Fruit fly (Drosophila melanogaster) whole organism, wandering third instar larva: ENCODE data around the gene CG7054.

Source experiments
- Abd-B ChIP-seq: fragments of >200 bp; optimal IDR thresholded peaks from 2 replicates; lab custom pipeline; 2017; ENCODE audit warnings: missing biosample characterization, missing genetic modification characterization
- CG32264 ChIP-seq: fragments of 200-800 bp; sonication (Bioruptor generic); optimal IDR thresholded peaks from 2 replicates; lab custom pipeline; 2016; ENCODE audit warnings: missing biosample characterization, missing genetic modification characterization
- CG9705 ChIP-seq: fragments of 200-800 bp; sonication (Bioruptor generic); optimal IDR thresholded peaks from 2 replicates; lab custom pipeline; 2018; ENCODE audit warnings: missing biosample characterization, mild to moderate bottlenecking, missing genetic modification characterization
- CrebA ChIP-seq: fragments of 200-800 bp; sonication (Bioruptor generic); optimal IDR thresholded peaks from 2 replicates; lab custom pipeline; 2016; ENCODE audit warnings: missing biosample characterization, mild to moderate bottlenecking, missing genetic modification characterization, borderline replicate concordance
- Dif ChIP-seq: fragments of 200-275, 200-300 bp; sonication (Bioruptor generic); optimal IDR thresholded peaks from 2 replicates; lab custom pipeline; 2018; ENCODE audit warnings: missing biosample characterization, missing genetic modification characterization; ENCODE audit not compliant: partially characterized antibody
- GATAd ChIP-seq: sonication (Bioruptor generic); optimal IDR thresholded peaks from 2 replicates; lab custom pipeline; 2016; ENCODE audit warnings: missing biosample characterization, missing genetic modification characterization
- HLH106 ChIP-seq: fragments of 200-800 bp; optimal IDR thresholded peaks from 3 replicates; lab custom pipeline; 2019; ENCODE audit warnings: missing biosample characterization, mild to moderate bottlenecking, missing genetic modification characterization, moderate library complexity
- Hnf4 ChIP-seq: fragments of 200-800 bp; sonication (Bioruptor generic); optimal IDR thresholded peaks from 2 replicates; lab custom pipeline; 2016; ENCODE audit warnings: missing biosample characterization, mild to moderate bottlenecking, missing genetic modification characterization
- Hr78 ChIP-seq: fragments of >200 bp; optimal IDR thresholded peaks from 2 replicates; lab custom pipeline; 2017; ENCODE audit warnings: missing biosample characterization, missing genetic modification characterization
- Hr83 ChIP-seq: fragments of 200-300 bp; sonication (Bioruptor generic); optimal IDR thresholded peaks from 2 replicates; lab custom pipeline; 2016; ENCODE audit warnings: missing biosample characterization, mild to moderate bottlenecking, missing genetic modification characterization, moderate library complexity; ENCODE audit not compliant: poor library complexity, severe bottlenecking
- Jra ChIP-seq: sonication (Bioruptor generic); optimal IDR thresholded peaks from 2 replicates; lab custom pipeline; 2016; ENCODE audit warnings: missing biosample characterization, missing genetic modification characterization
- Mio ChIP-seq: sonication (Bioruptor generic); optimal IDR thresholded peaks from 2 replicates; lab custom pipeline; 2016; ENCODE audit warnings: missing biosample characterization, missing genetic modification characterization
- Myc ChIP-seq: fragments of >200 bp; optimal IDR thresholded peaks from 2 replicates; lab custom pipeline; 2017
- N ChIP-seq: fragments of >200 bp; optimal IDR thresholded peaks from 2 replicates; lab custom pipeline; 2018; ENCODE audit warnings: missing biosample characterization, missing external identifiers, missing genetic modification characterization
- OdsH ChIP-seq: fragments of 200-800 bp; sonication (Bioruptor generic); optimal IDR thresholded peaks from 2 replicates; lab custom pipeline; 2016; ENCODE audit warnings: missing biosample characterization, mild to moderate bottlenecking, missing genetic modification characterization
- Rel ChIP-seq, 2 experiments: fragments of 200-800 bp; sonication (Bioruptor generic) in 1 of 2; optimal IDR thresholded peaks; 2 replicates in 1 of 2; 3 replicates in 1 of 2; lab custom pipeline; 2016 to 2019; ENCODE audit warnings: mild to moderate bottlenecking in 2 of 2, missing biosample characterization in 2 of 2, missing genetic modification characterization in 2 of 2, moderate library complexity in 1 of 2
- Sp1 ChIP-seq: fragments of 200-800 bp; sonication (Bioruptor generic); optimal IDR thresholded peaks from 3 replicates; lab custom pipeline; 2019; ENCODE audit warnings: missing biosample characterization, mild to moderate bottlenecking, missing genetic modification characterization, moderate library complexity
- br ChIP-seq: fragments of 200-800 bp; sonication (Bioruptor generic); optimal IDR thresholded peaks from 2 replicates; lab custom pipeline; 2016; ENCODE audit warnings: missing biosample characterization, missing genetic modification characterization
- brk ChIP-seq: fragments of 200-800 bp; sonication (Bioruptor generic); optimal IDR thresholded peaks from 2 replicates; lab custom pipeline; 2016; ENCODE audit warnings: missing biosample characterization, mild to moderate bottlenecking, missing genetic modification characterization
- dl ChIP-seq, 2 experiments: fragments of 175-275, 200-275 bp in 1 of 2; fragments of 200-275 bp in 1 of 2; sonication (Bioruptor generic); optimal IDR thresholded peaks; lab custom pipeline; 2018; ENCODE audit warnings: mild to moderate bottlenecking in 2 of 2, missing biosample characterization in 2 of 2, missing genetic modification characterization in 2 of 2, moderate library complexity in 2 of 2; ENCODE audit not compliant: partially characterized antibody in 2 of 2, insufficient read depth in 1 of 2
- dmrt93B ChIP-seq: fragments of 200-800 bp; sonication (Bioruptor generic); optimal IDR thresholded peaks from 2 replicates; lab custom pipeline; 2018; ENCODE audit warnings: missing biosample characterization, mild to moderate bottlenecking, missing genetic modification characterization
- dsf ChIP-seq: sonication (Bioruptor generic); optimal IDR thresholded peaks from 2 replicates; lab custom pipeline; 2016; ENCODE audit warnings: missing biosample characterization, missing genetic modification characterization, borderline replicate concordance
- ey ChIP-seq: fragments of 200-800 bp; sonication (Bioruptor generic); optimal IDR thresholded peaks from 2 replicates; lab custom pipeline; 2016; ENCODE audit warnings: missing biosample characterization, missing genetic modification characterization
- foxo ChIP-seq, 2 experiments: fragments of 200-800 bp; sonication (Bioruptor generic); optimal IDR thresholded peaks; 2 replicates in 1 of 2; 3 replicates in 1 of 2; lab custom pipeline; 2016 to 2017; ENCODE audit warnings: missing biosample characterization in 2 of 2, missing genetic modification characterization in 2 of 2
- fru ChIP-seq: fragments of 200-800 bp; sonication (Bioruptor generic); optimal IDR thresholded peaks from 3 replicates; lab custom pipeline; 2016; ENCODE audit warnings: missing biosample characterization, mild to moderate bottlenecking, missing genetic modification characterization
- h ChIP-seq: fragments of 200-800 bp; sonication (Bioruptor generic); optimal IDR thresholded peaks from 3 replicates; lab custom pipeline; 2016; ENCODE audit warnings: missing biosample characterization, mild to moderate bottlenecking, missing genetic modification characterization
- jim ChIP-seq: fragments of 175-275, 200-325 bp; sonication (Bioruptor generic); optimal IDR thresholded peaks from 2 replicates; lab custom pipeline; 2016; ENCODE audit warnings: missing biosample characterization, mild to moderate bottlenecking, missing genetic modification characterization
- pan ChIP-seq: fragments of >200 bp; optimal IDR thresholded peaks from 2 replicates; lab custom pipeline; 2017
- psq ChIP-seq: fragments of 200-800 bp; sonication (Bioruptor generic); optimal IDR thresholded peaks from 3 replicates; lab custom pipeline; 2017; ENCODE audit warnings: missing biosample characterization, mild to moderate bottlenecking, missing genetic modification characterization, moderate library complexity
- rgr ChIP-seq: fragments of 200-800 bp; sonication (Bioruptor generic); optimal IDR thresholded peaks from 3 replicates; lab custom pipeline; 2016; ENCODE audit warnings: missing biosample characterization, mild to moderate bottlenecking, missing genetic modification characterization
- sage ChIP-seq: fragments of 200-800 bp; sonication (Bioruptor generic); optimal IDR thresholded peaks from 2 replicates; lab custom pipeline; 2016; ENCODE audit warnings: missing biosample characterization, mild to moderate bottlenecking, missing genetic modification characterization
- sv ChIP-seq: fragments of 200-800 bp; sonication (Bioruptor generic); optimal IDR thresholded peaks from 3 replicates; lab custom pipeline; 2016; ENCODE audit warnings: missing biosample characterization, missing genetic modification characterization
- tai ChIP-seq: sonication (Bioruptor generic); optimal IDR thresholded peaks from 2 replicates; lab custom pipeline; 2016; ENCODE audit warnings: missing biosample characterization, missing genetic modification characterization
- woc ChIP-seq: sonication (Bioruptor generic); optimal IDR thresholded peaks from 2 replicates; lab custom pipeline; 2016; ENCODE audit warnings: missing biosample characterization, mild to moderate bottlenecking, missing genetic modification characterization

Gene CG7054

dm6 chr3R:22421618-22422017, 43.2 kb upstream of the CG7054 start:
- TF ChIP-seq Mio (GFP tag; lab: Kevin White, UChicago) (no peak), brk (GFP tag; lab: Kevin White, UChicago) (no peak), psq (GFP tag; lab: Kevin White, UChicago) (peak; percentile 70), tai (GFP tag; lab: Kevin White, UChicago) (no peak), HLH106 (peak; percentile 84), sv (GFP tag; lab: Kevin White, UChicago) (peak; percentile 29), CG9705 (GFP tag; lab: Kevin White, UChicago) (peak; percentile 10), CrebA (GFP tag; lab: Kevin White, UChicago) (no peak), Dif (GFP tag; lab: Kevin White, UChicago) (no peak), Sp1 (peak; percentile 70), foxo (GFP tag; optimal IDR thresholded peaks at IDR 0.05; lab: Kevin White, UChicago) (peak; percentile 44 to 86), fru (GFP tag; lab: Kevin White, UChicago) (peak; percentile 85), Rel (GFP tag; optimal IDR thresholded peaks at IDR 0.05; lab: Kevin White, UChicago) (no peak), Rel (tag; optimal IDR thresholded peaks at IDR 0.05; lab: Kevin White, UChicago) (peak; percentile 47), h (GFP tag; lab: Kevin White, UChicago) (peak; percentile 85), CG32264 (GFP tag; lab: Kevin White, UChicago) (peak; percentile 81), Hr78 (GFP tag; lab: Kevin White, UChicago) (no peak), ey (GFP tag; lab: Kevin White, UChicago) (peak; percentile 82), br (GFP tag; lab: Kevin White, UChicago) (peak; percentile 76), sage (GFP tag; lab: Kevin White, UChicago) (peak; percentile 35), Hnf4 (GFP tag; lab: Kevin White, UChicago) (no peak), woc (GFP tag; lab: Kevin White, UChicago) (peak; percentile 67), pan (lab: Kevin White, UChicago) (no peak), dmrt93B (GFP tag; lab: Kevin White, UChicago) (no peak), rgr (peak; percentile 83), OdsH (peak; percentile 79), N (GFP tag; lab: Kevin White, UChicago) (no peak), dsf (GFP tag; lab: Kevin White, UChicago) (no peak), Abd-B (no peak), Hr83 (GFP tag; lab: Kevin White, UChicago) (peak; percentile 44), GATAd (GFP tag; lab: Kevin White, UChicago) (no peak)

dm6 chr3R:22423996-22424395, 40.8 kb upstream of the CG7054 start:
- TF ChIP-seq CG32264 (GFP tag; lab: Kevin White, UChicago) (no peak), OdsH (peak; percentile 61), rgr (peak; percentile 58), ey (GFP tag; lab: Kevin White, UChicago) (peak; percentile 37), br (GFP tag; lab: Kevin White, UChicago) (peak; percentile 40), Jra (GFP tag; lab: Kevin White, UChicago) (peak; percentile 33), jim (GFP tag; lab: Kevin White, UChicago) (no peak), psq (GFP tag; lab: Kevin White, UChicago) (peak; percentile 44), h (GFP tag; lab: Kevin White, UChicago) (peak; percentile 51), Dif (GFP tag; lab: Kevin White, UChicago) (no peak), fru (GFP tag; lab: Kevin White, UChicago) (peak; percentile 39), Sp1 (no peak), foxo (GFP tag; optimal IDR thresholded peaks at IDR 0.05; lab: Kevin White, UChicago) (peak in 1 of 2 experiments; percentile 70), Hr83 (GFP tag; lab: Kevin White, UChicago) (no peak), Myc (no peak), sage (GFP tag; lab: Kevin White, UChicago) (peak; percentile 41), HLH106 (peak; percentile 36)

- no peak for TF ChIP-seq woc (GFP tag; lab: Kevin White, UChicago)
- no peak for TF ChIP-seq GATAd (GFP tag; lab: Kevin White, UChicago)
- TF ChIP-seq dl (GFP tag; optimal IDR thresholded peaks at IDR 0.05; lab: Kevin White, UChicago; ENCODE audit: insufficient read depth in 1 of 2, partially characterized antibody in 2 of 2) = no peak
- TF ChIP-seq Hnf4 (GFP tag; lab: Kevin White, UChicago) = no peak
- TF ChIP-seq Sp1 = no peak
- no peak for TF ChIP-seq Rel (GFP tag; optimal IDR thresholded peaks at IDR 0.05; lab: Kevin White, UChicago)
- no peak for TF ChIP-seq Rel (tag; optimal IDR thresholded peaks at IDR 0.05; lab: Kevin White, UChicago)
Observed at dm6 chr3R:22424602-22425190, 40.1 kb upstream of the CG7054 start, which contains the start of gene pinta. Gene pinta (minus strand): TSS chr3R:22424929.
